Fruit fly (Drosophila melanogaster) whole organism, adult: ENCODE data around the gene CG31075.

Experiments used
- CG12768 ChIP-seq: fragments of 200-800 bp; sonication (Bioruptor generic); optimal IDR thresholded peaks from 2 replicates; lab custom pipeline; 2017; ENCODE audit warnings: missing biosample characterization, missing genetic modification characterization, mild to moderate bottlenecking, moderate library complexity, missing genetic modification reagents
- CG1620 ChIP-seq: fragments of 200-800 bp; sonication (Bioruptor generic); optimal IDR thresholded peaks from 2 replicates; lab custom pipeline; 2016; ENCODE audit warnings: missing biosample characterization, missing genetic modification characterization
- CG33017 ChIP-seq: fragments of 200-800 bp; sonication (Bioruptor generic); optimal IDR thresholded peaks from 2 replicates; lab custom pipeline; 2018; ENCODE audit warnings: missing biosample characterization, mild to moderate bottlenecking, missing genetic modification characterization, moderate library complexity
- CG5204 ChIP-seq: fragments of 200-800 bp; sonication (Bioruptor generic); optimal IDR thresholded peaks from 2 replicates; lab custom pipeline; 2016; ENCODE audit warnings: missing biosample characterization, missing genetic modification characterization
- CG7101 ChIP-seq: fragments of 200-800 bp; sonication (Bioruptor generic); optimal IDR thresholded peaks from 2 replicates; lab custom pipeline; 2018; ENCODE audit warnings: missing biosample characterization, mild to moderate bottlenecking, missing genetic modification characterization, moderate library complexity
- Crg-1 ChIP-seq: fragments of 200-800 bp; sonication (Bioruptor generic); optimal IDR thresholded peaks from 2 replicates; lab custom pipeline; 2016; ENCODE audit warnings: missing biosample characterization, missing genetic modification characterization
- Mnt ChIP-seq: fragments of 200-800 bp; sonication (Bioruptor generic); optimal IDR thresholded peaks from 2 replicates; lab custom pipeline; 2016; ENCODE audit warnings: missing biosample characterization, mild to moderate bottlenecking, missing genetic modification characterization
- bab1 ChIP-seq: fragments of 200-800 bp; sonication (Bioruptor generic); optimal IDR thresholded peaks from 3 replicates; lab custom pipeline; 2019; ENCODE audit warnings: missing biosample characterization, mild to moderate bottlenecking, missing genetic modification characterization, moderate library complexity
- cic ChIP-seq: fragments of 200-800 bp; sonication (Bioruptor generic); optimal IDR thresholded peaks from 2 replicates; lab custom pipeline; 2017; ENCODE audit warnings: missing biosample characterization, mild to moderate bottlenecking, missing genetic modification characterization, moderate library complexity
- cnc ChIP-seq, 2 experiments: fragments of >200 bp; optimal IDR thresholded peaks; 2 replicates each; lab custom pipeline; 2017
- ovo ChIP-seq: fragments of 200-800 bp; sonication (Bioruptor generic); optimal IDR thresholded peaks from 2 replicates; lab custom pipeline; 2016; ENCODE audit warnings: missing biosample characterization, missing genetic modification characterization

DNA sequence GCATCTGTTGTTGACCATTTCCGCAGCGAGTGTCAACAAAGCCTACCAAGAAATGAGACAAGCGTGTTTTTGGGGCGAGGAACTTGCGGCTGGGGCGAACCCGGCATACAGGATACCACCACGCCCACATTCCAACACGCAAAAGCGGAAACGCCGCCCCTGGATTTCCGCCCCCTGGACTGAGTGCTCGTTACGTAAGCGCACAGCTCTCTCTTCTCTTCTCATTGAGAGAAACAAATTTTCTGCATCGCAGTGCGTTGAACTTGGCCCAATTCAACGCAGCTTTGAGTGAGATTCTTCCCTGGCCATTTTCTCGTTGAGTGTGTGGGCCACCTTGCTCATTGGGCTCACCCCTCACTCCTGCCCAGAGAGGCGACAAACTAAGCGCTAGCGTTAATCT is 27.8 kb downstream of the CG31075 start:
- TF ChIP-seq CG7101 (no peak), ovo (GFP tag; lab: Kevin White, UChicago) (no peak), CG12768 (GFP tag; lab: Kevin White, UChicago) (no peak), cic (GFP tag; lab: Kevin White, UChicago) (no peak), Mnt (GFP tag; lab: Kevin White, UChicago) (no peak), bab1 (GFP tag; lab: Kevin White, UChicago) (no peak), CG1620 (GFP tag; lab: Kevin White, UChicago) (no peak), cnc (optimal IDR thresholded peaks at IDR 0.05; lab: Kevin White, UChicago) (no peak), CG5204 (GFP tag; lab: Kevin White, UChicago) (no peak), CG33017 (tag; lab: Kevin White, UChicago) (no peak), Crg-1 (GFP tag; lab: Kevin White, UChicago) (no peak)
